Fruit fly (Drosophila melanogaster) Kc167 (cell line): Measurements from ENCODE around the gene CG15533.

Source experiments
- Sin3A ChIP-seq: fragments of >200 bp; optimal IDR thresholded peaks from 2 replicates; lab custom pipeline; 2018; ENCODE audit warnings: missing external identifiers
- h ChIP-seq: fragments of >200 bp; optimal IDR thresholded peaks from 3 replicates; lab custom pipeline; 2018; ENCODE audit warnings: missing external identifiers

DNA sequence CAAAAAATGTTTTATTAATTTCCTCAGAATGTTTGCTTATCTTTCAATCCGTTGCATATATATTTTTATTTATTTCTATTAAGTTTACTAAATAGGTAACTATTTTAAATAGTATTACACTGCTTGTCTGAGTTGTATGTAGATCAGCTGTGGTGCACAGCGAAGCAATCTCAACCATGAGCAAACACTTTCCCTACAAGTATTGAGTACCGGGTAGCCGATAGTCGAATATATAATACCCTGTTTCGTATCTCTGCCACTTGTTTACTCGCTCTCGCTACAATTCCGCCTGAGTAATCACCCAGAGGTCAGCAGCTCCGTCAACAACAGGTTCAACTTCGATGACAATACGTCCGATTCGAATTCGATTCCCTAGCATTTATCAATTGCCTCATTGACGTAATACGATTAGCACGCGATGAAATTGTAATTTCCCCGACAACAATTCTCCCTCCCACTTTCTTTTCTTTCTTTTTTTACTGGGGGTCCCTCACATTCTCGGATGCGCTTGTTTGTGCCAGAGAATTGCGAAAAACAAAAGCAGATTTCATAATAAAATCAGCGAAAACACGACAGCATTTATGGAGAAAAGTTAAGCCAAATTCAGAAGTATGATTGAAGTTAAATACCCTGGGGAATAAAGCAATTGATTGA lies 22.2 kb downstream of the CG15533 start:
- TF ChIP-seq h (no peak), Sin3A (lab: Kevin White, UChicago) (no peak)
